Fruit fly (Drosophila melanogaster): Measurements from ENCODE around the gene CG17292.

Gene CG17292

dm6 chr2L:8416350-8417046 is 46.2 kb downstream of the CG17292 start (continued):
- no peak for TF ChIP-seq CG7556 (GFP tag; optimal IDR thresholded peaks at IDR 0.05)
- no peak; the same call in 1 of the 2 replicates for TF ChIP-seq crol (GFP tag; IDR thresholded peaks at IDR 0.05)
- peak; percentile 99 for TF ChIP-seq D (optimal IDR thresholded peaks at IDR 0.05)
- peak; percentile 23 for TF ChIP-seq D (GFP tag; optimal IDR thresholded peaks at IDR 0.05)
- no peak for TF ChIP-seq E2f1 (GFP tag; IDR thresholded peaks at IDR 0.05)
- TF ChIP-seq CG9797 (GFP tag; optimal IDR thresholded peaks at IDR 0.05), result no peak
- no peak for TF ChIP-seq Gug (GFP tag; IDR thresholded peaks at IDR 0.05)
- TF ChIP-seq mirr (GFP tag; optimal IDR thresholded peaks at IDR 0.05), result no peak
- TF ChIP-seq gce (GFP tag; IDR thresholded peaks at IDR 0.05), result 0 out of 3 replicates have a peak, but pooled peaks have one; percentile 39
- no peak for TF ChIP-seq CG8089 (GFP tag; optimal IDR thresholded peaks at IDR 0.05)
- peak; percentile 26 for TF ChIP-seq CG10543 (GFP tag; optimal IDR thresholded peaks at IDR 0.05)
- TF ChIP-seq Hmr (GFP tag; optimal IDR thresholded peaks at IDR 0.05), result peak; percentile 24
- TF ChIP-seq Chrac-16 (GFP tag; optimal IDR thresholded peaks at IDR 0.05), result no peak
- 0 out of 2 replicates have a peak, but pooled peaks have one; percentile 17 for TF ChIP-seq amos (GFP tag; IDR thresholded peaks at IDR 0.05; ENCODE audit: partially characterized antibody)
- no peak for TF ChIP-seq Asciz (GFP tag; optimal IDR thresholded peaks at IDR 0.05)
- TF ChIP-seq dysf (GFP tag; IDR thresholded peaks at IDR 0.05), result 0 out of 3 replicates have a peak, but pooled peaks have one; percentile 30
- TF ChIP-seq pros (GFP tag; optimal IDR thresholded peaks at IDR 0.05), result peak; percentile 89
- 0 out of 3 replicates have a peak, but pooled peaks have one; percentile 2 for TF ChIP-seq zfh1 (GFP tag; IDR thresholded peaks at IDR 0.05)
- TF ChIP-seq gro (GFP tag; optimal IDR thresholded peaks at IDR 0.05), result peak; percentile 24
- TF ChIP-seq CG12299 (tag; optimal IDR thresholded peaks at IDR 0.05), result no peak
- peak; percentile 70; the same call in 2 of the 3 replicates for TF ChIP-seq z (GFP tag; IDR thresholded peaks at IDR 0.05)
- TF ChIP-seq Lpt (GFP tag; optimal IDR thresholded peaks at IDR 0.05), result no peak
- no peak; the same call in 1 of the 2 replicates for TF ChIP-seq ato (GFP tag; IDR thresholded peaks at IDR 0.05; ENCODE audit: partially characterized antibody)
- TF ChIP-seq toy (GFP tag; IDR thresholded peaks at IDR 0.05), result no peak
- peak; percentile 31; the same call in 1 of the 2 replicates for TF ChIP-seq CG9932 (GFP tag; IDR thresholded peaks at IDR 0.05)
- TF ChIP-seq CG1647 (GFP tag; optimal IDR thresholded peaks at IDR 0.05), result no peak
- peak; percentile 36 for TF ChIP-seq wek (GFP tag; optimal IDR thresholded peaks at IDR 0.05)
- no peak for TF ChIP-seq Doc3 (GFP tag; IDR thresholded peaks at IDR 0.05; ENCODE audit: partially characterized antibody)
- TF ChIP-seq knrl (GFP tag; IDR thresholded peaks at IDR 0.05; ENCODE audit: partially characterized antibody), result no peak
- no peak for TF ChIP-seq CG17568 (GFP tag; optimal IDR thresholded peaks at IDR 0.05)
- no peak for TF ChIP-seq crp (GFP tag; optimal IDR thresholded peaks at IDR 0.05)
- no peak for TF ChIP-seq CG15269 (tag; optimal IDR thresholded peaks at IDR 0.05)
- TF ChIP-seq inv (GFP tag; IDR thresholded peaks at IDR 0.05; ENCODE audit: partially characterized antibody), result no peak
- TF ChIP-seq shn (GFP tag; optimal IDR thresholded peaks at IDR 0.05), result no peak
- no peak for TF ChIP-seq slp2 (GFP tag; optimal IDR thresholded peaks at IDR 0.05)
- no peak for TF ChIP-seq klu (GFP tag; IDR thresholded peaks at IDR 0.05)
- no peak for TF ChIP-seq CG8388 (GFP tag; optimal IDR thresholded peaks at IDR 0.05)
- peak; percentile 68 for TF ChIP-seq cg (GFP tag; optimal IDR thresholded peaks at IDR 0.05)
- no peak for TF ChIP-seq C15 (GFP tag; IDR thresholded peaks at IDR 0.05)
- no peak for TF ChIP-seq Aef1 (GFP tag; IDR thresholded peaks at IDR 0.05)
- no peak for TF ChIP-seq bbx (GFP tag; IDR thresholded peaks at IDR 0.05; ENCODE audit: partially characterized antibody)
- no peak for TF ChIP-seq H15 (GFP tag; IDR thresholded peaks at IDR 0.05)
- peak; percentile 30 for TF ChIP-seq ewg (GFP tag; optimal IDR thresholded peaks at IDR 0.05)
- no peak for TF ChIP-seq D19B (GFP tag; optimal IDR thresholded peaks at IDR 0.05)
- peak; percentile 25 for TF ChIP-seq CG9609 (GFP tag; optimal IDR thresholded peaks at IDR 0.05)
- peak; percentile 2 for TF ChIP-seq nerfin-1 (tag; optimal IDR thresholded peaks at IDR 0.05)
- peak in 1 of 2 experiments; percentile 1 for TF ChIP-seq dpn (GFP tag; optimal IDR thresholded peaks at IDR 0.05)
- 0 out of 2 replicates have a peak, but pooled peaks have one; percentile 11 for TF ChIP-seq CG1024 (GFP tag; IDR thresholded peaks at IDR 0.05)
- no peak for TF ChIP-seq CG30020 (tag; optimal IDR thresholded peaks at IDR 0.05)
